Worm (Caenorhabditis elegans): ENCODE measurements around the gene T23F2.4.

DNA sequence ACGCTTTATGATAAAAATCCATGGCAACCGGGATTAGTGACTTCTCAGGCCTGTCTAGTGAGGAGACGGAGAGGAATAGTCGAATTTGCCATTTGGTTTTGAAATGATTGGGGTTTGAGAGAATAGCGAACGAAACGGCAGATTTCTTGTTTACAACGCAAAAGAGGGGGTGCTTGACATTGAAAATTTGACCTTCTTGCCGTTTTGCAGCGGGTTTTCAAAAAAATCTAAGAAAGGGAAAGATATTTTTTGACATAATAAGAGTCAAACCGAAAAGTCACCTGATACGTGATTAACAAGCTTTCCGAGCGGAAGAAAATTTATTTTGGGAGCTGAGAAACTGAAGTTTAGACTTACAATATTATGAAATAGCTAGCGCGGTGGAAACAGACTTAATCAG, 3.0 kb upstream of the T23F2.4 start:
- no peak for TF ChIP-seq W03F9.2 (tag; optimal IDR thresholded peaks at IDR 0.05)
- no peak for TF ChIP-seq him-1 (tag; optimal IDR thresholded peaks at IDR 0.05)

Measured in whole organism, L4/young adult.